Fruit fly (Drosophila melanogaster) whole organism, embryonic: ENCODE results near the gene Phae1.

Experiments used
- Asciz ChIP-seq: fragments of 200-800 bp; sonication (Bioruptor generic); optimal IDR thresholded peaks from 2 replicates; lab custom pipeline; 2017; ENCODE audit warnings: missing biosample characterization, mild to moderate bottlenecking, missing genetic modification characterization, missing genetic modification reagents
- C15 ChIP-seq: fragments of 200-800 bp; sonication (Bioruptor generic); IDR thresholded peaks from 3 replicates; pipeline ENCODE4 v1.3.6; 2022; ENCODE audit warnings: missing biosample characterization, missing genetic modification characterization
- CG10366 ChIP-seq: fragments of 200-800 bp; sonication (Bioruptor generic); IDR thresholded peaks from 2 replicates; pipeline ENCODE4 v1.3.6; 2022; ENCODE audit warnings: missing biosample characterization, missing genetic modification characterization
- CG11560 ChIP-seq: fragments of 200-800 bp; sonication (Bioruptor generic); IDR thresholded peaks from 3 replicates; pipeline ENCODE4 v1.3.6; 2022; ENCODE audit warnings: missing biosample characterization, missing genetic modification characterization
- CG15514 ChIP-seq: fragments of 200-800 bp; sonication (Bioruptor generic); optimal IDR thresholded peaks from 3 replicates; lab custom pipeline; 2017; ENCODE audit warnings: missing biosample characterization, missing genetic modification characterization, mild to moderate bottlenecking, moderate library complexity, missing genetic modification reagents
- CG17385 ChIP-seq: fragments of 200-800 bp; sonication (Bioruptor generic); optimal IDR thresholded peaks from 3 replicates; lab custom pipeline; 2018; ENCODE audit warnings: missing biosample characterization, mild to moderate bottlenecking, missing genetic modification characterization
- CG18476 ChIP-seq: fragments of 200-800 bp; sonication (Bioruptor generic); optimal IDR thresholded peaks from 2 replicates; lab custom pipeline; 2016; ENCODE audit warnings: missing biosample characterization, mild to moderate bottlenecking, missing genetic modification characterization
- CG2712 ChIP-seq: fragments of 200-800 bp; optimal IDR thresholded peaks from 3 replicates; lab custom pipeline; 2019; ENCODE audit warnings: missing biosample characterization, mild to moderate bottlenecking, missing genetic modification characterization, moderate library complexity
- CG33213 ChIP-seq: fragments of 200-800 bp; sonication (Bioruptor generic); optimal IDR thresholded peaks from 3 replicates; lab custom pipeline; 2016; ENCODE audit warnings: missing biosample characterization, missing genetic modification characterization
- CG34224 ChIP-seq: fragments of 200-800 bp; sonication (Bioruptor generic); IDR thresholded peaks from 3 replicates; pipeline ENCODE4 v1.3.6; 2022; ENCODE audit warnings: missing biosample characterization, missing genetic modification characterization; ENCODE audit not compliant: partially characterized antibody
- CG34376 ChIP-seq: fragments of 200-800 bp; sonication (Bioruptor generic); optimal IDR thresholded peaks from 2 replicates; lab custom pipeline; 2018; ENCODE audit warnings: missing biosample characterization, mild to moderate bottlenecking, missing genetic modification characterization
- CG4820 ChIP-seq: fragments of 200-800 bp; sonication (Bioruptor generic); optimal IDR thresholded peaks from 3 replicates; lab custom pipeline; 2016; ENCODE audit warnings: missing biosample characterization, missing genetic modification characterization
- CG6654 ChIP-seq: fragments of 200-800 bp; sonication (Bioruptor generic); optimal IDR thresholded peaks from 2 replicates; lab custom pipeline; 2017; ENCODE audit warnings: missing biosample characterization, mild to moderate bottlenecking, missing genetic modification characterization
- CG7271 ChIP-seq: fragments of 200-800 bp; sonication (Bioruptor generic); optimal IDR thresholded peaks from 2 replicates; lab custom pipeline; 2018; ENCODE audit warnings: missing biosample characterization, mild to moderate bottlenecking, missing genetic modification characterization, moderate library complexity
- CG7372 ChIP-seq: fragments of 200-800 bp; sonication (Bioruptor generic); IDR thresholded peaks from 2 replicates; pipeline ENCODE4 v1.3.6; 2022; ENCODE audit warnings: missing biosample characterization, missing genetic modification characterization
- CG9609 ChIP-seq: fragments of 200-800 bp; sonication (Bioruptor generic); optimal IDR thresholded peaks from 3 replicates; lab custom pipeline; 2016; ENCODE audit warnings: missing biosample characterization, missing genetic modification characterization
- Camta ChIP-seq: fragments of 200-800 bp; sonication (Bioruptor generic); optimal IDR thresholded peaks from 2 replicates; lab custom pipeline; 2016; ENCODE audit warnings: missing biosample characterization, missing genetic modification characterization
- D ChIP-seq, 2 experiments: fragments of 200-800 bp in 1 of 2; fragments of >200 bp in 1 of 2; sonication (Bioruptor generic) in 1 of 2; optimal IDR thresholded peaks; 2 replicates in 1 of 2; 3 replicates in 1 of 2; lab custom pipeline; 2017; ENCODE audit warnings: mild to moderate bottlenecking in 1 of 2, missing biosample characterization in 1 of 2, missing genetic modification characterization in 1 of 2, missing genetic modification reagents in 1 of 2
- Dip3 ChIP-seq: fragments of 200-800 bp; sonication (Bioruptor generic); optimal IDR thresholded peaks from 3 replicates; lab custom pipeline; 2016; ENCODE audit warnings: missing biosample characterization, missing genetic modification characterization
- ERR ChIP-seq: fragments of 200-800 bp; sonication (Bioruptor generic); optimal IDR thresholded peaks from 2 replicates; lab custom pipeline; 2016; ENCODE audit warnings: missing biosample characterization, missing genetic modification characterization
- Ets97D ChIP-seq: fragments of 200-800 bp; sonication (Bioruptor generic); optimal IDR thresholded peaks from 3 replicates; lab custom pipeline; 2016; ENCODE audit warnings: missing biosample characterization, missing genetic modification characterization
- Hr51 ChIP-seq, 2 experiments: fragments of 200-800 bp; sonication (Bioruptor generic); optimal IDR thresholded peaks; 2 replicates in 1 of 2; 3 replicates in 1 of 2; lab custom pipeline; 2016 to 2018; ENCODE audit warnings: missing biosample characterization in 2 of 2, missing genetic modification characterization in 2 of 2, mild to moderate bottlenecking in 1 of 2, moderate library complexity in 1 of 2
- Jarid2 ChIP-seq: fragments of 200-800 bp; sonication (Bioruptor generic); optimal IDR thresholded peaks from 3 replicates; lab custom pipeline; 2017; ENCODE audit warnings: mild to moderate bottlenecking, missing biosample characterization, missing genetic modification reagents, missing genetic modification characterization
- Mrtf ChIP-seq: fragments of 200-800 bp; sonication (Bioruptor generic); IDR thresholded peaks from 3 replicates; pipeline ENCODE4 v1.3.6; 2022; ENCODE audit warnings: missing biosample characterization, missing genetic modification characterization
- Scr ChIP-seq: fragments of 200-800 bp; sonication (Bioruptor generic); IDR thresholded peaks from 2 replicates; pipeline ENCODE4 v1.3.6; 2022; ENCODE audit warnings: missing biosample characterization, missing genetic modification characterization; ENCODE audit not compliant: partially characterized antibody
- Six4 ChIP-seq: fragments of 200-800 bp; sonication (Bioruptor generic); optimal IDR thresholded peaks from 2 replicates; lab custom pipeline; 2016; ENCODE audit warnings: missing biosample characterization, missing genetic modification characterization
- Sry-β ChIP-seq: fragments of 200-800 bp; sonication (Bioruptor generic); optimal IDR thresholded peaks from 2 replicates; lab custom pipeline; 2018; ENCODE audit warnings: missing biosample characterization, mild to moderate bottlenecking, missing genetic modification characterization, moderate library complexity
- Taf1 ChIP-seq: fragments of 200-800 bp; sonication (Bioruptor generic); IDR thresholded peaks from 2 replicates; pipeline ENCODE4 v1.3.6; 2022; ENCODE audit warnings: missing biosample characterization, missing genetic modification characterization
- Xbp1 ChIP-seq: fragments of 200-800 bp; sonication (Bioruptor generic); optimal IDR thresholded peaks from 3 replicates; lab custom pipeline; 2016; ENCODE audit warnings: missing biosample characterization, mild to moderate bottlenecking, missing genetic modification characterization
- corto ChIP-seq: fragments of 200-800 bp; sonication (Bioruptor generic); optimal IDR thresholded peaks from 2 replicates; lab custom pipeline; 2016; ENCODE audit warnings: missing biosample characterization, mild to moderate bottlenecking, missing genetic modification characterization, moderate library complexity
- crp ChIP-seq, 2 experiments: fragments of 200-800 bp; sonication (Bioruptor generic); optimal IDR thresholded peaks; 2 replicates in 1 of 2; 3 replicates in 1 of 2; lab custom pipeline; 2017; ENCODE audit warnings: missing biosample characterization in 2 of 2, missing genetic modification characterization in 2 of 2, mild to moderate bottlenecking in 1 of 2, moderate library complexity in 1 of 2
- cwo ChIP-seq: fragments of 200-800 bp; sonication (Bioruptor generic); optimal IDR thresholded peaks from 3 replicates; lab custom pipeline; 2017; ENCODE audit warnings: missing biosample characterization, missing genetic modification characterization, mild to moderate bottlenecking, moderate library complexity, missing genetic modification reagents
- ewg ChIP-seq: fragments of 200-800 bp; sonication (Bioruptor generic); optimal IDR thresholded peaks from 3 replicates; lab custom pipeline; 2017; ENCODE audit warnings: mild to moderate bottlenecking, missing biosample characterization, missing genetic modification reagents, missing genetic modification characterization
- eyg ChIP-seq: fragments of 200-800 bp; sonication (Bioruptor generic); optimal IDR thresholded peaks from 3 replicates; lab custom pipeline; 2016; ENCODE audit warnings: missing biosample characterization, missing genetic modification characterization
- fd102C ChIP-seq: fragments of 200-800 bp; sonication (Bioruptor generic); optimal IDR thresholded peaks from 2 replicates; lab custom pipeline; 2018; ENCODE audit warnings: missing biosample characterization, mild to moderate bottlenecking, missing genetic modification characterization, moderate library complexity
- fd64A ChIP-seq: fragments of 200-800 bp; sonication (Bioruptor generic); optimal IDR thresholded peaks from 3 replicates; lab custom pipeline; 2018; ENCODE audit warnings: missing biosample characterization, mild to moderate bottlenecking, missing genetic modification characterization
- gcm ChIP-seq: fragments of 200-800 bp; sonication (Bioruptor generic); optimal IDR thresholded peaks from 2 replicates; lab custom pipeline; 2019; ENCODE audit warnings: missing biosample characterization, mild to moderate bottlenecking, missing genetic modification characterization, moderate library complexity
- her ChIP-seq: fragments of 200-800 bp; sonication (Bioruptor generic); optimal IDR thresholded peaks from 2 replicates; lab custom pipeline; 2016; ENCODE audit warnings: missing biosample characterization, missing genetic modification characterization
- insv ChIP-seq, 2 experiments: fragments of 200-800 bp; sonication (Bioruptor generic); optimal IDR thresholded peaks; 3 replicates each; lab custom pipeline; 2016 to 2018; ENCODE audit warnings: missing biosample characterization in 2 of 2, missing genetic modification characterization in 2 of 2
- inv ChIP-seq: fragments of 200-800 bp; sonication (Bioruptor generic); IDR thresholded peaks from 2 replicates; pipeline ENCODE4 v1.3.6; 2022; ENCODE audit warnings: missing biosample characterization, missing genetic modification characterization; ENCODE audit not compliant: partially characterized antibody
- kah ChIP-seq: fragments of 200-800 bp; sonication (Bioruptor generic); optimal IDR thresholded peaks from 2 replicates; lab custom pipeline; 2018; ENCODE audit warnings: missing biosample characterization, mild to moderate bottlenecking, missing genetic modification characterization
- nmo ChIP-seq: fragments of 200-800 bp; sonication (Bioruptor generic); optimal IDR thresholded peaks from 2 replicates; lab custom pipeline; 2018; ENCODE audit warnings: missing biosample characterization, mild to moderate bottlenecking, missing genetic modification characterization, moderate library complexity
- psq ChIP-seq: fragments of 200-800 bp; sonication (Bioruptor generic); optimal IDR thresholded peaks from 2 replicates; lab custom pipeline; 2017; ENCODE audit warnings: missing biosample characterization, missing genetic modification characterization
- run ChIP-seq: fragments of 200-800 bp; sonication (Bioruptor generic); optimal IDR thresholded peaks from 3 replicates; lab custom pipeline; 2018; ENCODE audit warnings: missing biosample characterization, mild to moderate bottlenecking, missing genetic modification characterization
- seq ChIP-seq: fragments of 200-800 bp; sonication (Bioruptor generic); IDR thresholded peaks from 2 replicates; pipeline ENCODE4 v1.3.6; 2022; ENCODE audit warnings: missing biosample characterization, missing genetic modification characterization
- sug ChIP-seq: fragments of 200-800 bp; optimal IDR thresholded peaks from 2 replicates; lab custom pipeline; 2019; ENCODE audit warnings: missing biosample characterization, mild to moderate bottlenecking, missing genetic modification characterization, moderate library complexity
- tgo ChIP-seq: fragments of 200-800 bp; sonication (Bioruptor generic); IDR thresholded peaks from 3 replicates; pipeline ENCODE4 v1.3.6; 2022; ENCODE audit warnings: missing biosample characterization, missing genetic modification characterization
- zen ChIP-seq: fragments of 200-800 bp; sonication (Bioruptor generic); optimal IDR thresholded peaks from 3 replicates; lab custom pipeline; 2018; ENCODE audit warnings: missing biosample characterization, mild to moderate bottlenecking, missing genetic modification characterization, moderate library complexity

Phae1 gene

DNA sequence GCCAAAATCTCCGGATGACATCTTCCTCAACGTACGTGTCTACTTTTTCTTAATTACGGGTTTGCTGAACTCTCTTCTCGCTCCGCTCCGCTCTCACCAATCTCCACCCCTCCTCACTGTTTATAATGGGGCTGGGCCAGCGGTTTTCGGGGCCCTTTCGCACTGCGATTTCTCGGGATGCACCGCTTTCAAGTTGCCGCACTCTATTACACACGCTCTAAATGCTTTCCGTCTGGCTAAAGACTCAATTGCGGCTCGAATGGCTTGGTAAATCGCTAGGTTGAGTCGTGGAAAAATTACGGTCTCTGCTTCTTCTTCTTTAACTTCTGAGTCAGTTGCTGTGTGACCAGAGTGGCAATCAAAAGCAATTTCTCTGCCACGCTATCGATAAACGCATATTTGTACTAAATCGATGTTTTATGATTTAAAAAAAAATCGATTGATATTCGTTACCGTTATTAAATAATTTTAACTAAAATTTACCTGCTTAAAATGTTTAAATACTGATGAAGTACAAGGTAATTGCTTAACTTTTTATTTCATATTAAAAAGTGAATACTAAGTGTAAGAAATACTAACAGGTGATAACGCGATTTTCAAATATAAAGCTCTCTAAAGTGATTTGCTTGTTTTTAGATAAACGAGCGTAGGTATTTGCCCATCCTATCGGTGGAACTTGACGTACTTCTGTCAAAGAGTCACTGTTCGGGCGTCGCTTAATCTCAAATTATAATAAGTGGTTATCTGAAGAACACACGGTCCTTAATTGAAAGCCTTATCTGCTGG is at the start of gene Phae1, which contains the start of gene Rab6 (continued):
- TF ChIP-seq run (tag; lab: Kevin White, UChicago) (no peak), CG7271 (tag; lab: Kevin White, UChicago) (no peak), inv (GFP tag; lab: Robert Waterston, UW) (peak; percentile 72; the same call in 1 of the 2 replicates), corto (GFP tag; lab: Kevin White, UChicago) (no peak), CG11560 (tag; lab: Robert Waterston, UW) (peak; percentile 83; the same call in 2 of the 3 replicates), kah (GFP tag; lab: Kevin White, UChicago) (no peak), nmo (peak; percentile 44), CG4820 (GFP tag; lab: Kevin White, UChicago) (no peak), Jarid2 (peak; percentile 32), tgo (no peak), CG6654 (GFP tag; lab: Kevin White, UChicago) (no peak), Taf1 (no peak), CG10366 (GFP tag; lab: Robert Waterston, UW) (no peak), fd64A (no peak), Scr (GFP tag; lab: Robert Waterston, UW) (peak; percentile 84), CG15514 (GFP tag; lab: Kevin White, UChicago) (peak; percentile 35), D (optimal IDR thresholded peaks at IDR 0.05; lab: Kevin White, UChicago) (no peak), D (GFP tag; optimal IDR thresholded peaks at IDR 0.05; lab: Kevin White, UChicago) (no peak), Sry-β (GFP tag; lab: Kevin White, UChicago) (no peak), Six4 (GFP tag; lab: Kevin White, UChicago) (no peak), gcm (GFP tag; lab: Kevin White, UChicago) (no peak), CG34376 (GFP tag; lab: Kevin White, UChicago) (no peak), CG2712 (peak; percentile 34), Ets97D (GFP tag; lab: Kevin White, UChicago) (peak; percentile 55), CG18476 (GFP tag; lab: Kevin White, UChicago) (no peak), Camta (no peak), sug (tag; lab: Kevin White, UChicago) (peak; percentile 10), C15 (GFP tag; lab: Robert Waterston, UW) (no peak), eyg (GFP tag; lab: Kevin White, UChicago) (no peak), fd102C (no peak), CG9609 (GFP tag; lab: Kevin White, UChicago) (no peak), her (GFP tag; lab: Kevin White, UChicago) (peak; percentile 6), ERR (GFP tag; lab: Kevin White, UChicago) (no peak), CG34224 (GFP tag; lab: Robert Waterston, UW) (peak; percentile 71), zen (peak; percentile 0), Asciz (GFP tag; lab: Kevin White, UChicago) (no peak), Mrtf (no peak), cwo (peak; percentile 17), Hr51 (GFP tag; optimal IDR thresholded peaks at IDR 0.05; lab: Kevin White, UChicago) (no peak), Xbp1 (GFP tag; lab: Kevin White, UChicago) (no peak), seq (GFP tag; lab: Robert Waterston, UW) (peak; percentile 18; the same call in 1 of the 2 replicates), CG17385 (GFP tag; lab: Kevin White, UChicago) (peak; percentile 97), psq (no peak), insv (GFP tag; optimal IDR thresholded peaks at IDR 0.05; lab: Kevin White, UChicago) (no peak), Dip3 (no peak), CG33213 (GFP tag; lab: Kevin White, UChicago) (no peak), CG7372 (GFP tag; lab: Robert Waterston, UW) (no peak), ewg (GFP tag; lab: Kevin White, UChicago) (no peak), crp (GFP tag; optimal IDR thresholded peaks at IDR 0.05; lab: Kevin White, UChicago) (no peak)
